Fruit fly (Drosophila melanogaster): ENCODE measurements around the gene CG7565.
A peak's percentile ranks its signal among the peaks of the same experiment; 100 is the strongest.

CG7565 gene

dm6 chr3L:8091650-8092068, at the start of gene CG7565 (continued):
- TF ChIP-seq Eip75B (GFP tag; optimal IDR thresholded peaks at IDR 0.05), result no peak
- TF ChIP-seq CG1621 (tag; optimal IDR thresholded peaks at IDR 0.05), result no peak
- TF ChIP-seq OdsH (GFP tag; optimal IDR thresholded peaks at IDR 0.05), result peak; percentile 12
- peak; percentile 44 for TF ChIP-seq CG3919 (GFP tag; optimal IDR thresholded peaks at IDR 0.05)
- TF ChIP-seq eg (GFP tag; IDR thresholded peaks at IDR 0.05), result 0 out of 3 replicates have a peak, but pooled peaks have one; percentile 37
- TF ChIP-seq Gug (GFP tag; IDR thresholded peaks at IDR 0.05), result no peak
- peak in 1 of 2 experiments; percentile 1 for TF ChIP-seq ss (GFP tag; optimal IDR thresholded peaks at IDR 0.05)

dm6 chr3L:8137448-8137906, 45.9 kb upstream of the CG7565 start, which contains the start of the genes Setx and mus301:
TSS of gene Setx (minus strand) at chr3L:8137498.
TSS of gene mus301 (plus strand) at chr3L:8137808.
- TF ChIP-seq CG6792 (GFP tag; optimal IDR thresholded peaks at IDR 0.05), result peak; percentile 67
- peak; percentile 31 for TF ChIP-seq Blimp-1 (GFP tag; optimal IDR thresholded peaks at IDR 0.05)
- TF ChIP-seq Hr4 (GFP tag; optimal IDR thresholded peaks at IDR 0.05), result no peak
- peak; percentile 86 for TF ChIP-seq esn (GFP tag; optimal IDR thresholded peaks at IDR 0.05)
- no peak for TF ChIP-seq CG6276 (GFP tag; optimal IDR thresholded peaks at IDR 0.05)
- TF ChIP-seq Sox15 (GFP tag; optimal IDR thresholded peaks at IDR 0.05), result peak; percentile 70
- TF ChIP-seq dac (GFP tag; optimal IDR thresholded peaks at IDR 0.05), result no peak
- no peak for TF ChIP-seq CG16779 (tag; optimal IDR thresholded peaks at IDR 0.05)
- 0 out of 3 replicates have a peak, but pooled peaks have one; percentile 12 for TF ChIP-seq CG8119 (GFP tag; IDR thresholded peaks at IDR 0.05)
- TF ChIP-seq CG4318 (GFP tag; optimal IDR thresholded peaks at IDR 0.05), result no peak
- no peak for TF ChIP-seq net (GFP tag; optimal IDR thresholded peaks at IDR 0.05)
- TF ChIP-seq Hr38 (GFP tag; optimal IDR thresholded peaks at IDR 0.05), result no peak
- peak; percentile 92 for TF ChIP-seq Eip78C (GFP tag)
- no peak for TF ChIP-seq CG10669 (GFP tag; optimal IDR thresholded peaks at IDR 0.05)
- peak; percentile 81 for TF ChIP-seq CG3032 (tag; optimal IDR thresholded peaks at IDR 0.05)
- TF ChIP-seq dsx (GFP tag; optimal IDR thresholded peaks at IDR 0.05; ENCODE audit: poor library complexity, severe bottlenecking), result no peak
- TF ChIP-seq pdm3 (GFP tag; optimal IDR thresholded peaks at IDR 0.05), result no peak
- TF ChIP-seq CG32006 (GFP tag; optimal IDR thresholded peaks at IDR 0.05), result no peak
- peak; percentile 81 for TF ChIP-seq CG10631 (GFP tag; optimal IDR thresholded peaks at IDR 0.05)
- TF ChIP-seq Ets96B (tag; optimal IDR thresholded peaks at IDR 0.05), result no peak
- no peak for TF ChIP-seq svp (GFP tag)
- TF ChIP-seq CG6163 (GFP tag; IDR thresholded peaks at IDR 0.05), result no peak; the same call in 2 of the 3 replicates
- no peak for TF ChIP-seq Sox14 (GFP tag; optimal IDR thresholded peaks at IDR 0.05)
- TF ChIP-seq lz (GFP tag; optimal IDR thresholded peaks at IDR 0.05), result peak; percentile 84
- TF ChIP-seq cyc (GFP tag; optimal IDR thresholded peaks at IDR 0.05), result peak; percentile 83
- no peak for TF ChIP-seq Met (GFP tag; optimal IDR thresholded peaks at IDR 0.05)
- no peak; the same call in 2 of the 3 replicates for TF ChIP-seq eg (GFP tag; IDR thresholded peaks at IDR 0.05)
- peak; percentile 47 for TF ChIP-seq CG8319 (GFP tag; optimal IDR thresholded peaks at IDR 0.05)
- TF ChIP-seq CG11762 (GFP tag; optimal IDR thresholded peaks at IDR 0.05; ENCODE audit: insufficient read depth), result peak; percentile 36
- TF ChIP-seq ss (GFP tag; optimal IDR thresholded peaks at IDR 0.05), result no peak
- no peak for TF ChIP-seq Eip75B (GFP tag; optimal IDR thresholded peaks at IDR 0.05)
- no peak for TF ChIP-seq Sox102F (GFP tag; optimal IDR thresholded peaks at IDR 0.05)
- TF ChIP-seq fkh (GFP tag; optimal IDR thresholded peaks at IDR 0.05), result no peak
- TF ChIP-seq CG6808 (GFP tag; optimal IDR thresholded peaks at IDR 0.05), result no peak
- no peak for TF ChIP-seq CG7368 (GFP tag; optimal IDR thresholded peaks at IDR 0.05)
- TF ChIP-seq fd85E (GFP tag; optimal IDR thresholded peaks at IDR 0.05), result peak; percentile 51
- no peak for TF ChIP-seq vri (GFP tag; optimal IDR thresholded peaks at IDR 0.05)
- TF ChIP-seq Smox (GFP tag; optimal IDR thresholded peaks at IDR 0.05), result no peak
- TF ChIP-seq Hr39 (GFP tag; optimal IDR thresholded peaks at IDR 0.05), result peak; percentile 84
- peak; percentile 26 for TF ChIP-seq fd59A (GFP tag; optimal IDR thresholded peaks at IDR 0.05)
- no peak for TF ChIP-seq Eip93F (GFP tag; optimal IDR thresholded peaks at IDR 0.05)
- no peak for TF ChIP-seq CG15336 (GFP tag; IDR thresholded peaks at IDR 0.05)
- TF ChIP-seq CG34406 (GFP tag; optimal IDR thresholded peaks at IDR 0.05), result peak; percentile 64
- TF ChIP-seq Lpt (GFP tag; optimal IDR thresholded peaks at IDR 0.05), result no peak
- no peak for TF ChIP-seq achi (GFP tag; optimal IDR thresholded peaks at IDR 0.05)
- TF ChIP-seq Ets21C (GFP tag; optimal IDR thresholded peaks at IDR 0.05), result peak; percentile 75
